Fruit fly (Drosophila melanogaster): ENCODE data around the gene futsch.

- TF ChIP-seq chinmo (GFP tag; IDR thresholded peaks at IDR 0.05; ENCODE audit: partially characterized antibody), result 0 out of 4 replicates have a peak, but pooled peaks have one; percentile 48
- TF ChIP-seq Bdp1 (GFP tag; optimal IDR thresholded peaks at IDR 0.05), result peak; percentile 59
- no peak for TF ChIP-seq HLHmδ (GFP tag; optimal IDR thresholded peaks at IDR 0.05)
- peak; percentile 69; the same call in 1 of the 2 replicates for TF ChIP-seq H2.0 (GFP tag; IDR thresholded peaks at IDR 0.05)
- peak; percentile 23 for TF ChIP-seq CG31388 (GFP tag; optimal IDR thresholded peaks at IDR 0.05)
- TF ChIP-seq Sox102F (GFP tag; optimal IDR thresholded peaks at IDR 0.05), result peak; percentile 67
- no peak for TF ChIP-seq bbx (GFP tag; IDR thresholded peaks at IDR 0.05; ENCODE audit: partially characterized antibody)
- TF ChIP-seq CG18262 (tag; optimal IDR thresholded peaks at IDR 0.05), result peak; percentile 55
These were observed 61.7 kb downstream of the futsch start, which contains the start of gene pck for dm6 chrX:1470562-1470961.

Measured in whole organism, embryonic.